Worm (Caenorhabditis elegans) whole organism, L2 larva: Measurements from ENCODE around the gene slc-36.3.
"Not testable (repeated sequence)": the region's sequence is repeated elsewhere in the genome, so short reads cannot be mapped to it uniquely, and the experiment has no call there.

ENCODE experiments used
- C34F6.9 ChIP-seq: fragments of 150-350 bp; optimal IDR thresholded peaks from 2 replicates; lab custom pipeline; 2014; ENCODE audit warnings: missing biosample characterization, missing genetic modification characterization
- F13H6.1 ChIP-seq: sonication (generic microtip); optimal IDR thresholded peaks from 2 replicates; lab custom pipeline; 2016; ENCODE audit warnings: missing genetic modification characterization, missing compliant biosample characterization
- R02D3.7 ChIP-seq: fragments of 150-350 bp; optimal IDR thresholded peaks from 2 replicates; lab custom pipeline; 2014; ENCODE audit warnings: missing biosample characterization, missing genetic modification characterization
- Y55F3AM.14 ChIP-seq: fragments of 200-800 bp; sonication (Bioruptor generic); optimal IDR thresholded peaks from 2 replicates; lab custom pipeline; 2018; ENCODE audit warnings: mild to moderate bottlenecking, missing genetic modification characterization, missing compliant biosample characterization
- ZK546.5 ChIP-seq: sonication (generic microtip); optimal IDR thresholded peaks from 2 replicates; lab custom pipeline; 2017; ENCODE audit warnings: missing biosample characterization, missing genetic modification characterization
- alr-1 ChIP-seq: fragments of 150-350 bp; optimal IDR thresholded peaks from 2 replicates; lab custom pipeline; 2014; ENCODE audit warnings: missing biosample characterization, missing genetic modification characterization
- aly-2 ChIP-seq: fragments of 150-350 bp; optimal IDR thresholded peaks from 2 replicates; lab custom pipeline; 2014; ENCODE audit warnings: missing biosample characterization, missing genetic modification characterization
- ama-1 ChIP-seq: fragments of 150-350 bp; optimal IDR thresholded peaks from 2 replicates; lab custom pipeline; 2018; ENCODE audit warnings: inconsistent platforms
- blmp-1 ChIP-seq: sonication (generic microtip); optimal IDR thresholded peaks from 2 replicates; lab custom pipeline; 2017; ENCODE audit warnings: missing genetic modification characterization, mild to moderate bottlenecking, missing compliant biosample characterization, antibody characterized with exemption, moderate library complexity; ENCODE audit not compliant: insufficient read depth
- ceh-16 ChIP-seq: fragments of 150-350 bp; optimal IDR thresholded peaks from 2 replicates; lab custom pipeline; 2014; ENCODE audit warnings: missing biosample characterization, missing genetic modification characterization
- ceh-82 ChIP-seq: fragments of 150-350 bp; optimal IDR thresholded peaks from 2 replicates; lab custom pipeline; 2014; ENCODE audit warnings: missing biosample characterization, missing genetic modification characterization
- crh-2 ChIP-seq: sonication (generic microtip); optimal IDR thresholded peaks from 2 replicates; lab custom pipeline; 2017; ENCODE audit warnings: missing biosample characterization, missing genetic modification characterization
- egl-27 ChIP-seq: sonication (generic microtip); optimal IDR thresholded peaks from 3 replicates; lab custom pipeline; 2017; ENCODE audit warnings: missing biosample characterization, missing genetic modification reagents, missing genetic modification characterization
- elt-1 ChIP-seq: fragments of 150-350 bp; optimal IDR thresholded peaks from 2 replicates; lab custom pipeline; 2014; ENCODE audit warnings: missing biosample characterization, missing genetic modification characterization
- elt-3 ChIP-seq: sonication (generic microtip); optimal IDR thresholded peaks from 2 replicates; lab custom pipeline; 2017; ENCODE audit warnings: missing biosample characterization, missing genetic modification characterization
- fos-1 ChIP-seq: fragments of 150-350 bp; optimal IDR thresholded peaks from 2 replicates; lab custom pipeline; 2014; ENCODE audit warnings: missing biosample characterization, missing genetic modification characterization
- gmeb-1 ChIP-seq: fragments of 150-350 bp; optimal IDR thresholded peaks from 2 replicates; lab custom pipeline; 2014; ENCODE audit warnings: missing biosample characterization, missing genetic modification characterization
- lin-11 ChIP-seq: fragments of 150-350 bp; sonication (generic microtip); optimal IDR thresholded peaks from 2 replicates; lab custom pipeline; 2014; ENCODE audit warnings: missing biosample characterization, missing genetic modification characterization, inconsistent platforms, mixed read lengths
- lin-39 ChIP-seq: fragments of 150-350 bp; optimal IDR thresholded peaks from 2 replicates; lab custom pipeline; 2014; ENCODE audit warnings: missing biosample characterization, missing genetic modification reagents, missing genetic modification characterization
- mab-5 ChIP-seq: fragments of 150-350 bp; optimal IDR thresholded peaks from 2 replicates; lab custom pipeline; 2014; ENCODE audit warnings: missing biosample characterization, missing genetic modification characterization
- mbf-1 ChIP-seq: sonication (generic microtip); optimal IDR thresholded peaks from 2 replicates; lab custom pipeline; 2017; ENCODE audit warnings: missing biosample characterization, missing genetic modification characterization
- mdl-1 ChIP-seq, 2 experiments: fragments of 150-350 bp in 1 of 2; sonication (generic microtip) in 1 of 2; optimal IDR thresholded peaks; 2 replicates each; lab custom pipeline; 2017; ENCODE audit warnings: missing biosample characterization in 2 of 2, missing genetic modification characterization in 2 of 2
- nhr-10 ChIP-seq: sonication (generic microtip); optimal IDR thresholded peaks from 2 replicates; lab custom pipeline; 2017; ENCODE audit warnings: missing biosample characterization, missing genetic modification characterization
- nhr-11 ChIP-seq: fragments of 150-350 bp; optimal IDR thresholded peaks from 2 replicates; lab custom pipeline; 2014; ENCODE audit warnings: missing biosample characterization, missing genetic modification characterization
- nhr-12 ChIP-seq: fragments of 150-350 bp; optimal IDR thresholded peaks from 2 replicates; lab custom pipeline; 2014; ENCODE audit warnings: missing biosample characterization, missing genetic modification characterization
- nhr-129 ChIP-seq: fragments of 150-350 bp; optimal IDR thresholded peaks from 2 replicates; lab custom pipeline; 2014; ENCODE audit warnings: missing biosample characterization, missing genetic modification characterization
- nhr-23 ChIP-seq: fragments of 150-350 bp; optimal IDR thresholded peaks from 2 replicates; lab custom pipeline; 2014; ENCODE audit warnings: missing biosample characterization, missing genetic modification reagents, missing genetic modification characterization
- nhr-237 ChIP-seq: fragments of 150-350 bp; optimal IDR thresholded peaks from 2 replicates; lab custom pipeline; 2014; ENCODE audit warnings: missing biosample characterization, missing genetic modification characterization
- nhr-25 ChIP-seq: fragments of 150-350 bp; sonication (generic microtip); optimal IDR thresholded peaks from 3 replicates; lab custom pipeline; 2014; ENCODE audit warnings: missing biosample characterization, missing genetic modification characterization
- peb-1 ChIP-seq: fragments of 150-350 bp; optimal IDR thresholded peaks from 2 replicates; lab custom pipeline; 2014; ENCODE audit warnings: missing biosample characterization, missing genetic modification characterization
- sem-4 ChIP-seq: fragments of 150-350 bp; optimal IDR thresholded peaks from 2 replicates; lab custom pipeline; 2014; ENCODE audit warnings: missing biosample characterization, missing genetic modification reagents, missing genetic modification characterization
- skn-1 ChIP-seq: sonication (generic microtip); optimal IDR thresholded peaks from 2 replicates; lab custom pipeline; 2017; ENCODE audit warnings: missing biosample characterization, missing genetic modification characterization
- sma-3 ChIP-seq: sonication (generic microtip); optimal IDR thresholded peaks from 2 replicates; lab custom pipeline; 2016; ENCODE audit warnings: missing genetic modification reagents, missing genetic modification characterization, missing compliant biosample characterization
- sma-9 ChIP-seq, 2 experiments: fragments of 150-350 bp in 1 of 2; sonication (generic microtip) in 1 of 2; optimal IDR thresholded peaks; 2 replicates each; lab custom pipeline; 2014 to 2016; ENCODE audit warnings: missing genetic modification characterization in 2 of 2, mild to moderate bottlenecking in 1 of 2, missing biosample characterization in 1 of 2, missing compliant biosample characterization in 1 of 2, missing genetic modification reagents in 1 of 2, moderate library complexity in 1 of 2
- snpc-4 ChIP-seq: fragments of 150-350 bp; optimal IDR thresholded peaks from 2 replicates; lab custom pipeline; 2014; ENCODE audit warnings: missing biosample characterization, missing genetic modification characterization
- unc-39 ChIP-seq: fragments of 150-350 bp; optimal IDR thresholded peaks from 2 replicates; lab custom pipeline; 2014; ENCODE audit warnings: missing biosample characterization, missing genetic modification characterization
- unc-55 ChIP-seq: fragments of 150-350 bp; sonication (generic microtip); optimal IDR thresholded peaks from 3 replicates; lab custom pipeline; 2014; ENCODE audit warnings: missing biosample characterization, missing genetic modification reagents, missing genetic modification characterization
- unc-62 ChIP-seq: fragments of 150-350 bp; optimal IDR thresholded peaks from 2 replicates; lab custom pipeline; 2014; ENCODE audit warnings: missing biosample characterization, missing genetic modification reagents, missing genetic modification characterization
- zag-1 ChIP-seq: fragments of 150-350 bp; optimal IDR thresholded peaks from 2 replicates; lab custom pipeline; 2014; ENCODE audit warnings: missing biosample characterization, missing genetic modification characterization
- ztf-1 ChIP-seq: fragments of 200-800 bp; sonication (Bioruptor generic); conservative IDR thresholded peaks from 2 replicates; pipeline ENCODE4 v1.3.6; 2022; ENCODE audit warnings: missing genetic modification characterization, missing compliant biosample characterization
- ztf-11 ChIP-seq: sonication (generic microtip); optimal IDR thresholded peaks from 2 replicates; lab custom pipeline; 2017; ENCODE audit warnings: missing biosample characterization, missing genetic modification characterization
- ztf-4 ChIP-seq: fragments of 150-350 bp; optimal IDR thresholded peaks from 2 replicates; lab custom pipeline; 2014; ENCODE audit warnings: missing biosample characterization, missing genetic modification characterization

slc-36.3 gene

DNA sequence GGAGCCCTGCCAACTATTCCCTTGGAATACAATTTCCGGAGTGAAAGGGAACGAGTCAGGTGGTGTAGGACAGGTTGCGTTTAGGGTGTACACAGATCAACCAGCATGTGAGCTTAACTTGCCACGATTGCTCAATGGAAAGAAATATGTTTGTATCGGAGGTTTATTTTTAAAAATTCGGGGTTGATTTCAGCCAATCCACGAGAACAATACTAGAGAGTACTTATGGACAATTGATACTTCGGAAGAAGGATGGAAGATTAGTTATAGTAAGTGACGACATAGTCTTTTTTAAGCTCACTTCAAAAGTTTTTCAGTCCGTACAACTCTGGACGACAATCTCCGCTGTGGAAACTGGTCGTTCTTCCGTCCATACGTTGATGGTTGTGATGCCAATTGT, 30.9 kb upstream of the slc-36.3 start:
- TF ChIP-seq nhr-10 (tag; lab: Kevin White, UChicago): no peak
- no peak for TF ChIP-seq unc-39 (tag; lab: Kevin White, UChicago)
- no peak for TF ChIP-seq aly-2
- no peak for TF ChIP-seq gmeb-1 (tag; lab: Kevin White, UChicago)
- no peak for TF ChIP-seq mab-5 (tag; lab: Kevin White, UChicago)
- no peak for TF ChIP-seq ztf-4 (tag; lab: Kevin White, UChicago)
- no peak for TF ChIP-seq sma-3 (GFP tag; lab: Kevin White, UChicago)
- TF ChIP-seq ZK546.5 (tag; lab: Kevin White, UChicago): no peak
- no peak for TF ChIP-seq crh-2 (tag; lab: Kevin White, UChicago)
- TF ChIP-seq R02D3.7: no peak
- no peak for TF ChIP-seq mbf-1 (tag; lab: Kevin White, UChicago)
- TF ChIP-seq blmp-1 (tag; lab: Kevin White, UChicago): no peak
- no peak for TF ChIP-seq lin-39 (tag; lab: Kevin White, UChicago)
- no peak for TF ChIP-seq nhr-25 (tag; lab: Kevin White, UChicago)
- TF ChIP-seq, all 48 proteins: peak for 0

DNA sequence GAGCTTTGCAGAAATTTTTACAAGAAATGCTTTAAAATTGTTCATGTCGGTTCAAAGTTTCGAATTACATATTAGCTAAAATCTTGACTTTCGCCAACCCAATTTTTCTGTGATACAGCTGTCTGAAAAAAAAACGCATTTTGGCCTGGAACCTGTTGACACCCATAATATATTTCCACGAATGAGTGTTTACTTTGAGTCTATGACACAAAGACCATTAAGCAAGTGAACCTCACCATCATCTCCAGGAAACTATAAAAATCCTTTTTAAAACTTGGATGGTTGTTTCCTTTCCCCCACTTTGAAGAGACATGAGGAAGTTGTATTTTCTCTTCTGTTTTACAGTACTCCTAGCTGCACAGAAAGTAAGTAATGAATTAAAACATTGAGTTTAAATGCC, 30.3 kb upstream of the slc-36.3 start, which contains the start of gene clec-263:
Gene clec-263, plus strand, starts transcription at position 301 of the 400 bp plus-strand sequence.
- TF ChIP-seq sma-9 (GFP tag; optimal IDR thresholded peaks at IDR 0.05; lab: Kevin White, UChicago): no peak
- no peak for TF ChIP-seq sma-9 (tag; optimal IDR thresholded peaks at IDR 0.05; lab: Kevin White, UChicago)
- TF ChIP-seq fos-1 (tag; lab: Kevin White, UChicago): no peak
- no peak for TF ChIP-seq ztf-1 (GFP tag; lab: Robert Waterston, UW)
- no peak for TF ChIP-seq crh-2 (tag; lab: Kevin White, UChicago)
- TF ChIP-seq elt-1 (tag; lab: Kevin White, UChicago): no peak
- no peak for TF ChIP-seq mdl-1 (tag; optimal IDR thresholded peaks at IDR 0.05; lab: Kevin White, UChicago)
- TF ChIP-seq F13H6.1 (tag; lab: Kevin White, UChicago): no peak
- no peak for TF ChIP-seq snpc-4 (tag; lab: Kevin White, UChicago)
- no peak for TF ChIP-seq ZK546.5 (tag; lab: Kevin White, UChicago)
- TF ChIP-seq ztf-11 (tag; lab: Kevin White, UChicago): no peak
- TF ChIP-seq peb-1: no peak
- no peak for TF ChIP-seq ceh-82 (tag; lab: Kevin White, UChicago)
- no peak for TF ChIP-seq egl-27 (tag; lab: Kevin White, UChicago)
- TF ChIP-seq nhr-23: no peak

ce11 chrV:20573392-20573791, 29.4 kb upstream of the slc-36.3 start, which contains the start of gene F26F2.5:
TSS of gene F26F2.5 (plus strand) at chrV:20573692.
- TF ChIP-seq alr-1 (tag; lab: Kevin White, UChicago) (no peak), elt-3 (tag; lab: Kevin White, UChicago) (no peak), unc-55 (no peak), unc-62 (GFP tag; lab: Kevin White, UChicago) (no peak), C34F6.9 (no peak), ceh-16 (no peak), nhr-12 (tag; lab: Kevin White, UChicago) (no peak)

- TF ChIP-seq nhr-237, zag-1, skn-1 (tag; lab: Kevin White, UChicago): not testable (repeated sequence)
Observed at ce11 chrV:20568995-20569394, 25.0 kb upstream of the slc-36.3 start, which contains the start of gene F26F2.4. TSS of gene F26F2.4 (plus strand) at chrV:20569295.

- TF ChIP-seq ama-1 (lab: Kevin White, UChicago) (no peak), fos-1 (tag; lab: Kevin White, UChicago) (no peak), ceh-82 (tag; lab: Kevin White, UChicago) (no peak), nhr-11 (no peak), lin-39 (tag; lab: Kevin White, UChicago) (no peak), sma-3 (GFP tag; lab: Kevin White, UChicago) (no peak), unc-55 (no peak), sma-9 (GFP tag; optimal IDR thresholded peaks at IDR 0.05; lab: Kevin White, UChicago) (no peak), sma-9 (tag; optimal IDR thresholded peaks at IDR 0.05; lab: Kevin White, UChicago) (no peak), ztf-1 (GFP tag; lab: Robert Waterston, UW) (no peak), lin-11 (tag; lab: Kevin White, UChicago) (no peak), zag-1 (tag; lab: Kevin White, UChicago) (no peak), mbf-1 (tag; lab: Kevin White, UChicago) (no peak), nhr-129 (tag; lab: Kevin White, UChicago) (no peak), elt-1 (tag; lab: Kevin White, UChicago) (no peak), nhr-23 (no peak), sem-4 (tag; lab: Kevin White, UChicago) (no peak), nhr-10 (tag; lab: Kevin White, UChicago) (no peak), peb-1 (no peak), Y55F3AM.14 (GFP tag; lab: Kevin White, UChicago) (no peak)
Observed at ce11 chrV:20566454-20566853, 22.5 kb upstream of the slc-36.3 start, which contains the start of gene F26F2.3. TSS of gene F26F2.3 (minus strand) at chrV:20566554.
